Worm (Caenorhabditis elegans): ENCODE results near the gene asp-2.

asp-2 gene

DNA sequence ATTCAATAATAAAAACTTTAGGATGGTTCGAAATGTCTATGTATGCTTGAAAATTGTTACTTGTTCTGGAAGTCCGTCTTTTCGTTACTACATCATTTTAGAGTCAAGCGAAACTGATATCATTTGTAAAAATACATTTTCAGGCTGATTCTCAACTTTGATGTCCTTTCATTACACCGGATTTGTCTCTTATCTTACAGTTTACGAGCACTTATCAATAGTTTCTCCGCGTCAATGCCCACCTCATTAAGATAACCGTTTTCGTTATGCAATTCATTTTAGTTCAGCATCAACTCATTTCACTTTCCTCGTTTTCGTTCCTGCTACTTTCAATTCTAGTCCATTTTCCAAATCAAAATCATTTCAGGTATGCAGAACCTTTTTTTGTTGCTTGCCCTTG is at the start of gene asp-2:
Gene asp-2 (plus strand): TSS at position 368 of the 400 bp plus-strand sequence.
- no peak for TF ChIP-seq T22C8.4 (GFP tag; IDR thresholded peaks at IDR 0.05)
- TF ChIP-seq cog-1 (tag; optimal IDR thresholded peaks at IDR 0.05), result no peak
- no peak for TF ChIP-seq med-1 (GFP tag; optimal IDR thresholded peaks at IDR 0.05; ENCODE audit: insufficient read depth)
- TF ChIP-seq klf-2 (GFP tag; conservative IDR thresholded peaks at IDR 0.05), result no peak
- no peak for TF ChIP-seq ztf-29 (GFP tag; IDR thresholded peaks at IDR 0.05)
- TF ChIP-seq flt-1 (GFP tag; IDR thresholded peaks at IDR 0.05), result no peak
- TF ChIP-seq ztf-23 (GFP tag; IDR thresholded peaks at IDR 0.05), result no peak
- TF ChIP-seq tab-1 (GFP tag; IDR thresholded peaks at IDR 0.05), result no peak
- no peak for TF ChIP-seq ref-1 (GFP tag; conservative IDR thresholded peaks at IDR 0.05)

DNA sequence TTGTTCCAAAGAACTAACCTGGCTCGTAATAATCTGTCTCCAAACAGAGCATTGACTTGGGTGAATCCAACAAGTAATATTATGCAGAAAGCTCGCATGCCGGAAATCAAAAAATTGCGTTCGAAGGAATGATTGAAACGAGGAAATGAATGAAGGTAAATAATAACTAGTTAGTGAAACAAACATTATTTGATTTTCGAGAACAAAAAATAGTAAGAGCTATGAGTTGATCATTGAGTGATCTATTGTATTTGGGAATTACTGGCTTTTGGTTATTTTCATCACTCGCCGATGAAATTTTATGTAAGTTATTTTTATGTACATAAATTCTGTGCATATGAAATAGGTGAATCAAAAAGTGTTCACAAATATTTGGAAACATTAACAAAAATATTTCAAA is 48.1 kb upstream of the asp-2 start, which contains the start of gene B0222.5:
Gene B0222.5 (minus strand): TSS at position 101 of the 400 bp plus-strand sequence.
- TF ChIP-seq ref-1 (GFP tag; conservative IDR thresholded peaks at IDR 0.05) (no peak), cog-1 (tag; optimal IDR thresholded peaks at IDR 0.05) (no peak), flt-1 (GFP tag; IDR thresholded peaks at IDR 0.05) (no peak), ztf-23 (GFP tag; IDR thresholded peaks at IDR 0.05) (no peak), T22C8.4 (GFP tag; IDR thresholded peaks at IDR 0.05) (no peak), tab-1 (GFP tag; IDR thresholded peaks at IDR 0.05) (no peak), ztf-29 (GFP tag; IDR thresholded peaks at IDR 0.05) (no peak), med-1 (GFP tag; optimal IDR thresholded peaks at IDR 0.05; ENCODE audit: insufficient read depth) (no peak), klf-2 (GFP tag; conservative IDR thresholded peaks at IDR 0.05) (no peak)

DNA sequence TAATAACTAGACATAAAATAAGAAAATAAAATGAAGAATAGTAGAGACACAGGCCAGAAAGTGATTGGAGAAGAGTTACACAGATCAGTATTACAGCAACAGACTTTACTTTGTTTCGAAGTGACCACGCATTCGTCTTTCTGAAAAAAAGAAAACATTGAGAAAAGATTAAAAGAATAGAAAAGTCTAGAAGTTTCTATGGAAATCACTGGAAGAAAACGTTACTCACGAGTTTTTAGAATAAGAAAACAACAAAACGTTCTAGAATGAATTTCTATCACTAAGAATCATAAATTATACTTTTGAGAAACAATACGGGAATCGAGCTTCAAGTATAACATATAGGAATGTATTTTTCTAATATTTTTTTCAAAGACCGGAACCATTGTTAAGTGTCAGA is 47.3 kb upstream of the asp-2 start:
- TF ChIP-seq klf-2 (GFP tag; conservative IDR thresholded peaks at IDR 0.05) (no peak), ztf-23 (GFP tag; IDR thresholded peaks at IDR 0.05) (no peak), cog-1 (tag; optimal IDR thresholded peaks at IDR 0.05) (no peak), ztf-29 (GFP tag; IDR thresholded peaks at IDR 0.05) (no peak), flt-1 (GFP tag; IDR thresholded peaks at IDR 0.05) (no peak), tab-1 (GFP tag; IDR thresholded peaks at IDR 0.05) (no peak), med-1 (GFP tag; optimal IDR thresholded peaks at IDR 0.05; ENCODE audit: insufficient read depth) (no peak), T22C8.4 (GFP tag; IDR thresholded peaks at IDR 0.05) (no peak), ref-1 (GFP tag; conservative IDR thresholded peaks at IDR 0.05) (no peak)

DNA sequence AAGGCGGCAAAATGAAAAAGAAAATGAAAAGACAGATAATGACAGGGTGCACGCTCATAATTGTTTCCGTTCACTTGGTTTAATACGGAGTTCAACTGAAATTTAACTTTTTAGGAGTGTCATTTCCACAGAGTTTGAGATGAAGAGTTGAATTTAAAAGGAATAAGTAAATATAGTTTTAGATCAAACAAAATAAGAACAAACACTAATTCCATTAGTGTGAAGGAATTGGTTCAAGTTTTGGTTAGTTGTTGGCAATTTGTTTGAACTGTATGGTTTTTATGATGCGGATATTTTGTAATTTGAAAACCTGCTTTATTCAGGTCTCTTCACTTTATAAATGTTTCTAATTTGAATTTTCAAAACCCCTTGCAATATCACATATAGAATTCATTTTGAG is 46.2 kb upstream of the asp-2 start, which contains the start of gene B0222.15:
Gene B0222.15 (minus strand): TSS at position 101 of the 400 bp plus-strand sequence.
- TF ChIP-seq ref-1 (GFP tag; conservative IDR thresholded peaks at IDR 0.05) (no peak), tab-1 (GFP tag; IDR thresholded peaks at IDR 0.05) (no peak), ztf-29 (GFP tag; IDR thresholded peaks at IDR 0.05) (no peak), klf-2 (GFP tag; conservative IDR thresholded peaks at IDR 0.05) (no peak)

DNA sequence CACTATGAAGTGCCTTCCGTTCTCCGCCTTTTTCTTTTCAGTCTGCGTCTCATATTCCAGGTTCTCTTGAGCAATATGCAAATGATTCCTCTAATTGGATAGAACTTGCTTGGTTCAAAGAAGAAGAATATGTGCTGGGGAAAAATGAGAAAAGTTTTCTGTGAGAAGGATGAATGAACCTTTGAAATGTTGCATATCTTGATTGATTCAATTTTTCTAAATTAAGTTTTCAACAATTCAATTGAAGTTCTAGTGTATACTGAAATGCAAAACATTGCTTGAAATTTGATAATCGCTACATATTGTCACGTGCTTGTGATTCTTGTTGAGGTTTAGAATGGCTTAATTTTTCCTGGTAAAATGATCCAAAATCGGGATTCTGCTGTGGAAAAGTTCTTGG is 45.3 kb upstream of the asp-2 start:
- TF ChIP-seq T22C8.4 (GFP tag; IDR thresholded peaks at IDR 0.05) (no peak), ztf-23 (GFP tag; IDR thresholded peaks at IDR 0.05) (no peak), tab-1 (GFP tag; IDR thresholded peaks at IDR 0.05) (no peak), ref-1 (GFP tag; conservative IDR thresholded peaks at IDR 0.05) (no peak), med-1 (GFP tag; optimal IDR thresholded peaks at IDR 0.05; ENCODE audit: insufficient read depth) (no peak), klf-2 (GFP tag; conservative IDR thresholded peaks at IDR 0.05) (no peak), cog-1 (tag; optimal IDR thresholded peaks at IDR 0.05) (no peak), ztf-29 (GFP tag; IDR thresholded peaks at IDR 0.05) (no peak), flt-1 (GFP tag; IDR thresholded peaks at IDR 0.05) (no peak)

DNA sequence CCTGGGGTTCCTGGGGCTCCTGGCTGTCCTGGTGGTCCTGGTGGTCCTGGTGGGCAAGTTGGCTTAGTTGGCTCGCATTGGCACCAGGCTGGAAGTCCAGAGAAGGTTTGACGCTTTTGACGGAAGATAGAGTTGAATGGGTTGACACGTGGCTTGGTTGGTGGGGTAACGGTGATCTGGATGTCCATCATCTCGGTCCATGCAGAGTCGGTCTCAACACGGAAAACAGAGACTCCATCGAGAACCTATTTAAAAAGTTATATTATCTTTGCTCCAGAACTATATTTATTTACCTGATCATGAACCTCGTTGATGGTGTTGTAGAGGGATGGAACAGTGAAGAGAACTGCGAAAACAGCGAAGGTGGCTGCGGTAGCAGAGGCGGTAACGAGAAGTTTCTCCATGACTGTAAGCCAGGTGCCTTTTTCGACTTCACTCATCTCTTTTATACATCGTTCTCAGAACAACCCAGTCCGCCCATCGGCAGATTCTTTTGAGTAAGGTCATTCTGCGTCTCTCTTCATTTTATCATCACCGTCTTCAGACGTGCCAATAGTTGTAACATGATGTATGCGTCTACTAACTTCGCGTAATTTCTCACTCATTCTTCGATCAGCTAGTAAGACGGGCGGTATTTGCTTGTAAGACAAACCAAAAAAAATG is 42.5 kb upstream of the asp-2 start, which contains the start of gene col-144:
Gene col-144 (minus strand): TSS at position 419 of the 663 bp plus-strand sequence.
- TF ChIP-seq klf-2 (GFP tag; conservative IDR thresholded peaks at IDR 0.05) (no peak), tab-1 (GFP tag; IDR thresholded peaks at IDR 0.05) (no peak), ztf-23 (GFP tag; IDR thresholded peaks at IDR 0.05) (no peak), med-1 (GFP tag; optimal IDR thresholded peaks at IDR 0.05; ENCODE audit: insufficient read depth) (no peak), flt-1 (GFP tag; IDR thresholded peaks at IDR 0.05) (no peak), cog-1 (tag; optimal IDR thresholded peaks at IDR 0.05) (no peak), T22C8.4 (GFP tag; IDR thresholded peaks at IDR 0.05) (no peak), ztf-29 (GFP tag; IDR thresholded peaks at IDR 0.05) (no peak), ref-1 (GFP tag; conservative IDR thresholded peaks at IDR 0.05) (no peak)

DNA sequence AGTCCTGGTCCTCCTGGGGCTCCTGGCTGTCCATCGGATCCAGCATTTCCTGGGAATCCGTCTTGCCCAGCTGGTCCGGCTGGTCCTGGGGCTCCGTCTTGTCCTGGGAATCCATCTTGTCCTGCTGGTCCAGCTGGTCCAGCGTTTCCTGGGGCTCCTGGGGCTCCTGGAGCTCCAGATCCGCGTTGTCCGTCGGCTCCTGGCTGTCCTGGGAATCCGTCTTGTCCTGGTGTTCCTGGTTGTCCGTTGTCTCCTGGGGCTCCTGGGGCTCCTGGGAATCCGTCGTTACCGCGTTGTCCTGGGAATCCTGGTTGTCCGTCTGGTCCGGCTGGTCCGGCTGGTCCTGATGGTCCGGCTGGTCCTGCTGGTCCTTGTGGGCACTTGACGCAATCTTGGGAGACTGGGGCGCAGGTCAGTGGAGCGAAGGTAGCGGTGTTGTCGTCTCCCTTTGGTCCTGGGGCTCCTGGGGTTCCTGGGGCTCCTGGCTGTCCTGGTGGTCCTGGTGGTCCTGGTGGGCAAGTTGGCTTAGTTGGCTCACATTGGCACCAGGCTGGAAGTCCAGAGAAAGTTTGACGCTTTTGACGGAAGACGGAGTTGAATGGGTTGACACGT is 40.7 kb upstream of the asp-2 start:
- no peak for TF ChIP-seq ref-1 (GFP tag; conservative IDR thresholded peaks at IDR 0.05)
- no peak for TF ChIP-seq T22C8.4 (GFP tag; IDR thresholded peaks at IDR 0.05)

DNA sequence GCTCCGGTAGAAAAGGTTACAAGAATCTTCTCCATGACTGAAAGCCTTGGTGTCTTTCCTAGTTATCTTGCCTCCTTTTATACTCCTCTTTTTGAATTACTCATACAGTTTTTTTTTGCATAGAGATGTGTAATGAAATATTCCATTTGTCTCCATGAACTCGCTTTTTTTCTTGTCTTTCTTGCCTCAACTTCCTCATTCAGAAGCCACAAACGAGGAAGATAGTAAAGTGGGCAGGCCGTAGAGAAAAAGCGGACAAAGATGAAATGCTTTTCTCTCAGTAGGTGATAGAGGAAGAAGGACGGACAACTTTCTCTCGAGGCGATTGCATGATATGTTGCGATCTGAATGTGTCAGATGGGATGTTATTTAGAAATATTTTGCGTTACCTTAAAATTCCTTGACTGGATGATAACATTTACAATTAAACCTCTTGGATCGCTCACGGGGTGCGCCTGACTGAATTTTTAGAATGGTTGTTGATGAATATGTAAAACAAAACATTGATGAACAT is 39.9 kb upstream of the asp-2 start, which contains the start of gene col-145:
Gene col-145 (minus strand): TSS at position 51 of the 514 bp plus-strand sequence.
- TF ChIP-seq tab-1 (GFP tag; IDR thresholded peaks at IDR 0.05) (no peak), med-1 (GFP tag; optimal IDR thresholded peaks at IDR 0.05; ENCODE audit: insufficient read depth) (no peak), T22C8.4 (GFP tag; IDR thresholded peaks at IDR 0.05) (no peak), klf-2 (GFP tag; conservative IDR thresholded peaks at IDR 0.05) (no peak), ref-1 (GFP tag; conservative IDR thresholded peaks at IDR 0.05) (no peak), ztf-23 (GFP tag; IDR thresholded peaks at IDR 0.05) (no peak), ztf-29 (GFP tag; IDR thresholded peaks at IDR 0.05) (no peak), cog-1 (tag; optimal IDR thresholded peaks at IDR 0.05) (no peak), flt-1 (GFP tag; IDR thresholded peaks at IDR 0.05) (no peak)

DNA sequence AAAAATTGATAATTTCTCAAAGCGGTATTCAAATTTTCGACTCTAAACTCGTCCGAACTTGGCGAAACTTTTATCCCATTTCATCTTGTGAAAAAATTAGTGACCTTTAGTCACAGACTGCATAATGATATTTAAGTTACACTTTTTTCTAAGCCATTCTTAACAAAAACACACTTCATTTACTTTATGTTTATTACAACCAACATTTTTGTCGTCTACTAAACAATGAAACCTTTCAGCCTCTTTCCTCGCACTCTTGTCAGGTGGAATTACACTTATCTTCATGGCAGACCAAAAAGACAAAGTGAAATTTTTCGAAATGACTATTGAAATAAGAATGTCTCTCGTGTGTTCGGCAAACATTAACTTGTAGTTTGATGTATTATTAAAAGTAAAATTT is 39.0 kb upstream of the asp-2 start:
- TF ChIP-seq ztf-29 (GFP tag; IDR thresholded peaks at IDR 0.05) (no peak), cog-1 (tag; optimal IDR thresholded peaks at IDR 0.05) (no peak), flt-1 (GFP tag; IDR thresholded peaks at IDR 0.05) (no peak), ref-1 (GFP tag; conservative IDR thresholded peaks at IDR 0.05) (no peak), T22C8.4 (GFP tag; IDR thresholded peaks at IDR 0.05) (no peak), med-1 (GFP tag; optimal IDR thresholded peaks at IDR 0.05; ENCODE audit: insufficient read depth) (no peak), klf-2 (GFP tag; conservative IDR thresholded peaks at IDR 0.05) (no peak), tab-1 (GFP tag; IDR thresholded peaks at IDR 0.05) (no peak), ztf-23 (GFP tag; IDR thresholded peaks at IDR 0.05) (no peak)

Measured in whole organism, midembryonic.